Fruit fly (Drosophila melanogaster): ENCODE measurements around the gene CG11458.

Gene CG11458

DNA sequence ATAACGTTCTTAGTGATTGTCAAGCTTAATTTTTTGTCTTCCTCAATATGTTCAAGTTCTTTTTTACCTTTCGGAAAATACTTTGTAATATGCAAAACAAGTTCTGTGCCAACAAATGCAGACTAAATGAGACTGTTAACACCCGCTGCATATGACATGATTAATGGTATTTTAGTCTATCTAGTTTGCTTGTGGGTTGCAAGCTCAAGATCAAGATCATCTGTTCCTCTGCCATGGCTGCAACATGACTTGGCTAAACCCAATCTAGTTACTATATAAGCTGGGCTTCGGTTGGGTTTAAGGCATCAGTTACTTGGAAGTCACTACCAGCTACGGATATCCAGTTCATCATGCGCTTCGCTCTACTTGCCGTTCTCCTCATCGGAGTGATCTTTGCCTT lies at the start of gene CG11458:
CG11458 (plus strand) TSS at position 301 of the 400 bp plus-strand sequence.
- TF ChIP-seq toe (GFP tag; optimal IDR thresholded peaks at IDR 0.05): no peak
- no peak for TF ChIP-seq Clk (GFP tag; optimal IDR thresholded peaks at IDR 0.05)
- no peak for TF ChIP-seq CG12768 (GFP tag; optimal IDR thresholded peaks at IDR 0.05)
- no peak for TF ChIP-seq bab1 (GFP tag; optimal IDR thresholded peaks at IDR 0.05)
- TF ChIP-seq Mnt (GFP tag; optimal IDR thresholded peaks at IDR 0.05): no peak
- TF ChIP-seq CG7045 (GFP tag; optimal IDR thresholded peaks at IDR 0.05): no peak
- TF ChIP-seq cic (GFP tag; optimal IDR thresholded peaks at IDR 0.05): no peak
- TF ChIP-seq kay (GFP tag; ENCODE audit: borderline replicate concordance): no peak
- no peak for TF ChIP-seq CG11617 (GFP tag; optimal IDR thresholded peaks at IDR 0.05)
- TF ChIP-seq CG14711 (tag; optimal IDR thresholded peaks at IDR 0.05): no peak
- TF ChIP-seq Crg-1 (GFP tag; optimal IDR thresholded peaks at IDR 0.05): no peak
- TF ChIP-seq tj (GFP tag; optimal IDR thresholded peaks at IDR 0.05): no peak
- TF ChIP-seq CG7101 (tag; optimal IDR thresholded peaks at IDR 0.05): no peak
- no peak for TF ChIP-seq CG1620 (GFP tag; optimal IDR thresholded peaks at IDR 0.05)
- TF ChIP-seq ovo (GFP tag; optimal IDR thresholded peaks at IDR 0.05): no peak
- TF ChIP-seq CG33017 (tag; optimal IDR thresholded peaks at IDR 0.05): no peak
- TF ChIP-seq cnc (optimal IDR thresholded peaks at IDR 0.05): no peak

DNA sequence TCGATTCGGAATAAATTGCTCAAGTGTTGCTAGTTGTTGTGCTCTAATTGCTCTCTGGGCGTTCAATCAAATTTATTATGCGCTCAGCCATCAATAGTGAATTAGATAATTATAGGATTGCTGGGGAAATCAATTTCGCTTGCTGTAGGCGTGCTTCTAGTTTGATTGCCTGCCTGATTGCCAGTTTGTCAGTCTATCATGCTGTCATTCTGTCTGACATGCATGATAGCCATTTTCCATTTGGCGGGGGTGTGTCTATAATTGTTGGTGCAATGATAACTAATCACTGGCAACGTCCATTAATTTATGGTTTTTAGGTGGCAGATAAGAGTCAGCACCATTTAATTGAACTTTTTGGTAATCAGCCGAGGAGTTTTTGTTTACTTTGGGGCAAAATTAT lies 48.0 kb upstream of the CG11458 start:
- TF ChIP-seq cnc (optimal IDR thresholded peaks at IDR 0.05): no peak
- no peak for TF ChIP-seq bab1 (GFP tag; optimal IDR thresholded peaks at IDR 0.05)
- TF ChIP-seq pad (GFP tag; optimal IDR thresholded peaks at IDR 0.05): no peak
- TF ChIP-seq kay (GFP tag; ENCODE audit: borderline replicate concordance): no peak
- TF ChIP-seq Hr96 (GFP tag; optimal IDR thresholded peaks at IDR 0.05): no peak
- no peak for TF ChIP-seq CG5204 (GFP tag; optimal IDR thresholded peaks at IDR 0.05)
- TF ChIP-seq CG11617 (GFP tag; optimal IDR thresholded peaks at IDR 0.05): no peak
- no peak for TF ChIP-seq CG7045 (GFP tag; optimal IDR thresholded peaks at IDR 0.05)
- TF ChIP-seq CG12768 (GFP tag; optimal IDR thresholded peaks at IDR 0.05): no peak

dm6 chr3L:20868995-20869394 lies 36.6 kb upstream of the CG11458 start:
- TF ChIP-seq CG5204 (GFP tag; optimal IDR thresholded peaks at IDR 0.05): no peak
- TF ChIP-seq toe (GFP tag; optimal IDR thresholded peaks at IDR 0.05): no peak
- TF ChIP-seq CG7101 (tag; optimal IDR thresholded peaks at IDR 0.05): no peak
- no peak for TF ChIP-seq Clk (GFP tag; optimal IDR thresholded peaks at IDR 0.05)

DNA sequence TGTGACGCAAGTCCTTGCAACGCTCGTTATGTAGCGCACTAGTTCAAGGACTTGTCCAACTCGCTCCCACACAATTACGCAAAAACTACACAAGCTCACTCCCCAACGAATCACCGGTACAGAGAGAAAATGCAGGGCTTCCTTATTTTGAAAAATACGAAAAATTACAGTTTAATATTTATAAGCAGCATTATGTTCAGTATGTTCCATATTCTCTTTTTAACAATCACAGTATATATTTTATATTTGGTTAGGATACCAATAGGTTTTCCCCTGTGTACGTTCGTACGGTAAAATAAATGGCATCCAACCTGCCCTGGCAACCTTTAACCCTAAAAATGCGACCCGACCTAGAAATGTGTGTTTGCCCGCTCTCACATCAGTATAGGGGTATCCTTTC lies 21.6 kb upstream of the CG11458 start:
- TF ChIP-seq cnc (optimal IDR thresholded peaks at IDR 0.05) (no peak), CG5204 (GFP tag; optimal IDR thresholded peaks at IDR 0.05) (peak; percentile 10), CG7045 (GFP tag; optimal IDR thresholded peaks at IDR 0.05) (peak; percentile 54), Clk (GFP tag; optimal IDR thresholded peaks at IDR 0.05) (no peak)

DNA sequence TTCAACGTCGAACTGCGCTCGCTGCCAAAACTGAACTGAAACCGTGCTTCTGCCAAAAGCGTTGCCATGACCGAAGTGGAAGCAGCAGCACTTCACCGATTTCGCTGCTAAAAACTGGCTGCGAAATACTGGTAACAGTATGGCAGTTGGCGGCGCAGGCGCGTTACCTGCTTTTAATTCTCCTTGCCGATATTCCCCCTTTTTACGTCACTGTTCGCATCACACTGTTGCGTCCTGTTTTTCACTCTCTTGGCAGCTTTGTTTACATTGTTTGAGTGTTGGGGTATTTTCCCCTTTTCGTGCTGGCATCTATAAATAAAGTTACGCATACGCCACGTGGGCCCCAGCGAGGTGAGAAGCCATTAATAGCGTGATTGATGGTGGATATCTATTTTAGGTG lies 20.4 kb upstream of the CG11458 start, which contains the start of gene CG32432:
CG32432 (minus strand) TSS at position 17 of the 400 bp plus-strand sequence.
- TF ChIP-seq pad (GFP tag; optimal IDR thresholded peaks at IDR 0.05): peak; percentile 76
- no peak for TF ChIP-seq cic (GFP tag; optimal IDR thresholded peaks at IDR 0.05)

dm6 chr3L:20897317-20897716 lies 8.3 kb upstream of the CG11458 start, which contains the start of the genes Sfp77F and CG43931:
Gene Sfp77F, minus strand, starts transcription at chr3L:20897417.
Gene CG43931, plus strand, starts transcription at chr3L:20897557.
- TF ChIP-seq cic (GFP tag; optimal IDR thresholded peaks at IDR 0.05) (no peak), CG12768 (GFP tag; optimal IDR thresholded peaks at IDR 0.05) (no peak), kay (GFP tag; ENCODE audit: borderline replicate concordance) (no peak), CG7101 (tag; optimal IDR thresholded peaks at IDR 0.05) (no peak), CG7045 (GFP tag; optimal IDR thresholded peaks at IDR 0.05) (no peak), CG11617 (GFP tag; optimal IDR thresholded peaks at IDR 0.05) (no peak), bab1 (GFP tag; optimal IDR thresholded peaks at IDR 0.05) (no peak), CG1620 (GFP tag; optimal IDR thresholded peaks at IDR 0.05) (no peak), toe (GFP tag; optimal IDR thresholded peaks at IDR 0.05) (no peak), ovo (GFP tag; optimal IDR thresholded peaks at IDR 0.05) (no peak), Mnt (GFP tag; optimal IDR thresholded peaks at IDR 0.05) (no peak), pad (GFP tag; optimal IDR thresholded peaks at IDR 0.05) (no peak), CG14711 (tag; optimal IDR thresholded peaks at IDR 0.05) (no peak), tj (GFP tag; optimal IDR thresholded peaks at IDR 0.05) (no peak)

- TF ChIP-seq CG1620 (GFP tag; optimal IDR thresholded peaks at IDR 0.05): no peak
- no peak for TF ChIP-seq ovo (GFP tag; optimal IDR thresholded peaks at IDR 0.05)
- no peak for TF ChIP-seq CG12768 (GFP tag; optimal IDR thresholded peaks at IDR 0.05)
- no peak for TF ChIP-seq Mnt (GFP tag; optimal IDR thresholded peaks at IDR 0.05)
- no peak for TF ChIP-seq CG5204 (GFP tag; optimal IDR thresholded peaks at IDR 0.05)
These were observed 4.6 kb upstream of the CG11458 start for dm6 chr3L:20900996-20901395.

DNA sequence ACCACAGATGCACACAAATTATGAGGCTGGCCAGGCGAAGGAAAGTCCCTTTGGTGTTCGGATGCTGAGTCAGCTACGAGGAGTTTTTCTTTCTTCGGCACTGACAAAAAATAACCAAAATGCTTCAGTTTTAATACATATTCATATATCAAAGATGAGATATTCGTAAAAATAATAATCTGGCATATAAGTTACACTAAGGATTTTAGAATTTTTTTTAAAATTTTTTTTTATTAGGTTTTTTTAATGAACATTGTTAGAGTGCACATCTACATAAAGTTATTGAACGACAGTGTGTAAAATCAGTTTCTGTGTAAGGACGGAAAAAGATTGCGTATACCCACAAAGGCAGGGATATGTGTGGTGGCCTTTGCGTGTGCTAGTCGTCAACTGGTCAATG lies 1.4 kb downstream of the CG11458 start:
- TF ChIP-seq Mnt (GFP tag; optimal IDR thresholded peaks at IDR 0.05) (no peak), Crg-1 (GFP tag; optimal IDR thresholded peaks at IDR 0.05) (no peak), Hr96 (GFP tag; optimal IDR thresholded peaks at IDR 0.05) (no peak), pad (GFP tag; optimal IDR thresholded peaks at IDR 0.05) (no peak), Clk (GFP tag; optimal IDR thresholded peaks at IDR 0.05) (no peak), ovo (GFP tag; optimal IDR thresholded peaks at IDR 0.05) (no peak), cnc (optimal IDR thresholded peaks at IDR 0.05) (no peak), CG5204 (GFP tag; optimal IDR thresholded peaks at IDR 0.05) (no peak)
